Fruit fly (Drosophila melanogaster) whole organism, embryonic: ENCODE data around the gene CG45072.

ENCODE experiments used
- Atf3 ChIP-seq: fragments of 200-800 bp; sonication (Bioruptor generic); optimal IDR thresholded peaks from 3 replicates; lab custom pipeline; 2016; ENCODE audit warnings: missing biosample characterization, missing genetic modification characterization
- Bgb ChIP-seq: fragments of 200-800 bp; sonication (Bioruptor generic); IDR thresholded peaks from 2 replicates; pipeline ENCODE4 v1.3.6; 2022; ENCODE audit warnings: missing biosample characterization, missing genetic modification characterization; ENCODE audit not compliant: partially characterized antibody
- CG10543 ChIP-seq: fragments of 200-800 bp; sonication (Bioruptor generic); optimal IDR thresholded peaks from 3 replicates; lab custom pipeline; 2017; ENCODE audit warnings: missing biosample characterization, mild to moderate bottlenecking, missing genetic modification characterization, moderate library complexity
- CG12659 ChIP-seq: fragments of 200-800 bp; sonication (Bioruptor generic); optimal IDR thresholded peaks from 3 replicates; lab custom pipeline; 2017; ENCODE audit warnings: mild to moderate bottlenecking, missing biosample characterization, missing genetic modification reagents, missing genetic modification characterization
- CG13775 ChIP-seq: fragments of 200-800 bp; sonication (Bioruptor generic); optimal IDR thresholded peaks from 3 replicates; lab custom pipeline; 2017; ENCODE audit warnings: missing biosample characterization, mild to moderate bottlenecking, missing genetic modification characterization
- CG14050 ChIP-seq: fragments of 200-800 bp; sonication (Bioruptor generic); IDR thresholded peaks from 3 replicates; pipeline ENCODE4 v1.3.6; 2022; ENCODE audit warnings: missing biosample characterization, missing genetic modification characterization
- CG15073 ChIP-seq: fragments of 200-800 bp; sonication (Bioruptor generic); optimal IDR thresholded peaks from 2 replicates; lab custom pipeline; 2016; ENCODE audit warnings: missing biosample characterization, missing genetic modification characterization
- CG16813 ChIP-seq: fragments of 200-800 bp; sonication (Bioruptor generic); IDR thresholded peaks from 3 replicates; pipeline ENCODE4 v1.3.6; 2022; ENCODE audit warnings: missing biosample characterization, missing genetic modification characterization; ENCODE audit not compliant: partially characterized antibody
- CG16863 ChIP-seq: fragments of 200-800 bp; sonication (Bioruptor generic); optimal IDR thresholded peaks from 3 replicates; lab custom pipeline; 2016; ENCODE audit warnings: missing biosample characterization, missing genetic modification characterization
- CG17802 ChIP-seq: fragments of 200-800 bp; sonication (Bioruptor generic); optimal IDR thresholded peaks from 2 replicates; lab custom pipeline; 2018; ENCODE audit warnings: missing biosample characterization, mild to moderate bottlenecking, missing genetic modification characterization, moderate library complexity
- CG2678 ChIP-seq: fragments of 200-800 bp; sonication (Bioruptor generic); optimal IDR thresholded peaks from 3 replicates; lab custom pipeline; 2019; ENCODE audit warnings: missing biosample characterization, mild to moderate bottlenecking, missing genetic modification characterization, moderate library complexity
- CG42726 ChIP-seq: fragments of 200-800 bp; sonication (Bioruptor generic); IDR thresholded peaks from 2 replicates; pipeline ENCODE4 v1.3.6; 2022; ENCODE audit warnings: missing biosample characterization, missing genetic modification characterization; ENCODE audit not compliant: partially characterized antibody
- CG6689 ChIP-seq: fragments of 200-800 bp; sonication (Bioruptor generic); IDR thresholded peaks from 2 replicates; pipeline ENCODE4 v1.3.6; 2022; ENCODE audit warnings: missing biosample characterization, missing genetic modification characterization
- CG6791 ChIP-seq: fragments of 200-800 bp; sonication (Bioruptor generic); IDR thresholded peaks from 3 replicates; pipeline ENCODE4 v1.3.6; 2022; ENCODE audit warnings: missing biosample characterization, missing genetic modification characterization; ENCODE audit not compliant: partially characterized antibody
- CG7963 ChIP-seq: fragments of 200-800 bp; sonication (Bioruptor generic); IDR thresholded peaks from 3 replicates; pipeline ENCODE4 v1.3.6; 2022; ENCODE audit warnings: missing biosample characterization, missing genetic modification characterization; ENCODE audit not compliant: partially characterized antibody
- CG7987 ChIP-seq: fragments of 200-800 bp; sonication (Bioruptor generic); optimal IDR thresholded peaks from 2 replicates; lab custom pipeline; 2018; ENCODE audit warnings: missing biosample characterization, mild to moderate bottlenecking, missing genetic modification characterization, moderate library complexity
- CG9797 ChIP-seq: fragments of 200-800 bp; sonication (Bioruptor generic); optimal IDR thresholded peaks from 3 replicates; lab custom pipeline; 2018; ENCODE audit warnings: missing biosample characterization, mild to moderate bottlenecking, missing genetic modification characterization
- CTCF ChIP-seq: fragments of 200-800 bp; sonication (Bioruptor generic); optimal IDR thresholded peaks from 2 replicates; lab custom pipeline; 2017; ENCODE audit warnings: missing biosample characterization, mild to moderate bottlenecking, missing genetic modification characterization, moderate library complexity
- D19A ChIP-seq: fragments of 200-800 bp; optimal IDR thresholded peaks from 3 replicates; lab custom pipeline; 2019; ENCODE audit warnings: missing biosample characterization, mild to moderate bottlenecking, missing genetic modification characterization, moderate library complexity
- Ets65A ChIP-seq: fragments of 200-800 bp; sonication (Bioruptor generic); peaks from one replicate; lab custom pipeline; 2016; ENCODE audit warnings: missing biosample characterization, missing genetic modification characterization
- Mrtf ChIP-seq: fragments of 200-800 bp; sonication (Bioruptor generic); IDR thresholded peaks from 3 replicates; pipeline ENCODE4 v1.3.6; 2022; ENCODE audit warnings: missing biosample characterization, missing genetic modification characterization
- Nf-YC ChIP-seq: fragments of 200-800 bp; optimal IDR thresholded peaks from 3 replicates; lab custom pipeline; 2019; ENCODE audit warnings: missing biosample characterization, mild to moderate bottlenecking, missing genetic modification characterization, moderate library complexity
- Oli ChIP-seq: fragments of 200-800 bp; sonication (Bioruptor generic); optimal IDR thresholded peaks from 2 replicates; lab custom pipeline; 2018; ENCODE audit warnings: missing biosample characterization, mild to moderate bottlenecking, missing genetic modification characterization, moderate library complexity
- Rfx ChIP-seq: fragments of 200-800 bp; sonication (Bioruptor generic); IDR thresholded peaks from 2 replicates; pipeline ENCODE4 v1.3.6; 2022; ENCODE audit warnings: missing biosample characterization, missing genetic modification characterization
- Rx ChIP-seq: fragments of 200-800 bp; sonication (Bioruptor generic); IDR thresholded peaks from 2 replicates; pipeline ENCODE4 v1.3.6; 2022; ENCODE audit warnings: missing biosample characterization, missing genetic modification characterization
- Side ChIP-seq: fragments of 200-800 bp; sonication (Bioruptor generic); optimal IDR thresholded peaks from 2 replicates; lab custom pipeline; 2016; ENCODE audit warnings: missing biosample characterization, missing genetic modification characterization
- amos ChIP-seq: fragments of 200-800 bp; sonication (Bioruptor generic); IDR thresholded peaks from 2 replicates; pipeline ENCODE4 v1.3.6; 2022; ENCODE audit warnings: missing biosample characterization, missing genetic modification characterization; ENCODE audit not compliant: partially characterized antibody
- ash1 ChIP-seq: fragments of 200-800 bp; sonication (Bioruptor generic); optimal IDR thresholded peaks from 2 replicates; lab custom pipeline; 2018; ENCODE audit warnings: missing biosample characterization, mild to moderate bottlenecking, missing genetic modification characterization
- bcd ChIP-seq: fragments of 200-800 bp; sonication (Bioruptor generic); optimal IDR thresholded peaks from 2 replicates; lab custom pipeline; 2017; ENCODE audit warnings: missing biosample characterization, mild to moderate bottlenecking, missing genetic modification characterization
- chinmo ChIP-seq: fragments of 200-800 bp; sonication (Bioruptor generic); IDR thresholded peaks from 4 replicates; pipeline ENCODE4 v1.3.6; 2022; ENCODE audit warnings: missing biosample characterization, missing genetic modification characterization; ENCODE audit not compliant: partially characterized antibody
- hkb ChIP-seq, 2 experiments: fragments of 200-800 bp in 1 of 2; fragments of >200 bp in 1 of 2; sonication (Bioruptor generic) in 1 of 2; IDR thresholded peaks in 1 of 2; optimal IDR thresholded peaks in 1 of 2; 2 replicates each; pipeline versions ENCODE4 v1.3.6 to Lab custom; 2017 to 2022; ENCODE audit warnings: missing biosample characterization in 1 of 2, missing genetic modification characterization in 1 of 2
- knrl ChIP-seq: fragments of 200-800 bp; sonication (Bioruptor generic); IDR thresholded peaks from 3 replicates; pipeline ENCODE4 v1.3.6; 2022; ENCODE audit warnings: missing biosample characterization, missing genetic modification characterization; ENCODE audit not compliant: partially characterized antibody
- lilli ChIP-seq: fragments of 200-800 bp; sonication (Bioruptor generic); optimal IDR thresholded peaks from 3 replicates; lab custom pipeline; 2016; ENCODE audit warnings: missing biosample characterization, missing genetic modification characterization
- lola ChIP-seq, 3 experiments: fragments of >200 bp in 2 of 3; fragments of 200-800 bp in 1 of 3; sonication (Bioruptor generic) in 1 of 3; optimal IDR thresholded peaks; 2 replicates each; lab custom pipeline; 2017 to 2019; ENCODE audit warnings: missing biosample characterization in 3 of 3, missing genetic modification characterization in 3 of 3, mild to moderate bottlenecking in 1 of 3, moderate library complexity in 1 of 3
- lov ChIP-seq, 2 experiments: fragments of 200-800 bp in 1 of 2; fragments of >200 bp in 1 of 2; sonication (Bioruptor generic) in 1 of 2; IDR thresholded peaks in 1 of 2; optimal IDR thresholded peaks in 1 of 2; 2 replicates in 1 of 2; 3 replicates in 1 of 2; pipeline versions ENCODE4 v1.3.6 to Lab custom; 2017 to 2022; ENCODE audit warnings: missing biosample characterization in 1 of 2, missing genetic modification characterization in 1 of 2
- nmo ChIP-seq: fragments of 200-800 bp; sonication (Bioruptor generic); optimal IDR thresholded peaks from 2 replicates; lab custom pipeline; 2018; ENCODE audit warnings: missing biosample characterization, mild to moderate bottlenecking, missing genetic modification characterization, moderate library complexity
- otp ChIP-seq: fragments of 200-800 bp; sonication (Bioruptor generic); IDR thresholded peaks from 3 replicates; pipeline ENCODE4, ENCODE4 v1.3.6; 2022; ENCODE audit warnings: missing biosample characterization, missing genetic modification characterization
- pb ChIP-seq: fragments of 200-800 bp; sonication (Bioruptor generic); optimal IDR thresholded peaks from 3 replicates; lab custom pipeline; 2016; ENCODE audit warnings: missing biosample characterization, missing genetic modification characterization
- pita ChIP-seq: fragments of 200-800 bp; sonication (Bioruptor generic); optimal IDR thresholded peaks from 2 replicates; lab custom pipeline; 2017; ENCODE audit warnings: missing biosample characterization, mild to moderate bottlenecking, missing genetic modification characterization
- pzg ChIP-seq: fragments of 200-800 bp; sonication (Bioruptor generic); optimal IDR thresholded peaks from 3 replicates; lab custom pipeline; 2018; ENCODE audit warnings: missing biosample characterization, mild to moderate bottlenecking, missing genetic modification characterization, moderate library complexity
- run ChIP-seq: fragments of 200-800 bp; sonication (Bioruptor generic); optimal IDR thresholded peaks from 3 replicates; lab custom pipeline; 2018; ENCODE audit warnings: missing biosample characterization, mild to moderate bottlenecking, missing genetic modification characterization
- sens ChIP-seq: fragments of 200-800 bp; sonication (Bioruptor generic); peaks from one replicate; lab custom pipeline; 2016; ENCODE audit warnings: missing biosample characterization, missing genetic modification characterization
- slbo ChIP-seq: fragments of 200-800 bp; sonication (Bioruptor generic); IDR thresholded peaks from 2 replicates; pipeline ENCODE4 v1.3.6; 2022; ENCODE audit warnings: missing biosample characterization, missing genetic modification characterization
- slp2 ChIP-seq: fragments of 200-800 bp; sonication (Bioruptor generic); optimal IDR thresholded peaks from 2 replicates; lab custom pipeline; 2016; ENCODE audit warnings: missing biosample characterization, missing genetic modification characterization
- trem ChIP-seq: fragments of 200-800 bp; optimal IDR thresholded peaks from 3 replicates; lab custom pipeline; 2019; ENCODE audit warnings: missing biosample characterization, mild to moderate bottlenecking, missing genetic modification characterization, moderate library complexity
- wdn ChIP-seq: fragments of 200-800 bp; sonication (Bioruptor generic); IDR thresholded peaks from 2 replicates; pipeline ENCODE4 v1.3.6; 2022; ENCODE audit warnings: missing biosample characterization, missing genetic modification characterization

The CG45072 gene

DNA sequence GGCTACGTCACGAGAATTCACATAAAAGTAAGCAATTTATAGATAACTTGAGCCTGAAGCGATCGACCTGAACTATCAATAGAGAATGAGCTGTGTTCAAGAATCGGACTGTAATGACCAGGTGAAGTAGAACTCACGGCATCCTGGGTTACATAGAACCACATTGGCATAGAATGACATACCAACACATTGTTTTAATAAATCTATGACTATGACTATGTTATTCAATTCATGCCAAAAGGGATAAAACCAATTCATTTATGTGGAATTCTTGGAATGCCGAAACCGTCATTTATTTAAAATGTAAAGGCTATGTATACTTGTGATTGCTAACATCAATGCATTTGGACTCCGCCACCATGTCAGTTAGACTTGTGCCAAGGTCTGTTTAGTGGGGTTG is 6.0 kb upstream of the CG45072 start, which contains the start of gene Ppi1 (continued):
- TF ChIP-seq D19A (tag; lab: Kevin White, UChicago) (no peak), CG2678 (tag; lab: Kevin White, UChicago) (no peak), CG9797 (GFP tag; lab: Kevin White, UChicago) (no peak)

DNA sequence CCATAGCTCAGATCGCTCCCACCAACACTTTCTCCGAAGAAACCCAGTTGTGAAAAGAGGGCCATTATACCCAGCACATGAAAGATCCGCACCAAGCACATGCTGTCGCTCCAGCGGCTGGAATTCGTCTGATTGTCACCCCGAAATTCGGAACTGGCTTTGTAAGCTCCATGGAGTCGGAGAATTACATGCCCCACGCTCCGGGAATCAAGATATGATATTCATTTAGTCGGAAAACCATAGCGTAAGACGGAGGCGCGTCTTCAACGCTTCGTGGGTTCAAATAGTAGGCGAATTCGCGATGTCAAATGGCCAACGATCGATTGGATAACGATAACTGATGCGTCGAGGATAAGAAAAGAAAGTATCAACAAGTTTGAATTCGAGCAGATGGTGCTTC is 1.6 kb upstream of the CG45072 start, which contains the start of gene CG45073:
Gene CG45073, minus strand, starts transcription at position 101 of the 400 bp plus-strand sequence.
- no peak for TF ChIP-seq CG14050 (GFP tag; lab: Robert Waterston, UW)
- no peak for TF ChIP-seq lov (optimal IDR thresholded peaks at IDR 0.05; lab: Kevin White, UChicago)
- TF ChIP-seq lov (GFP tag; IDR thresholded peaks at IDR 0.05; lab: Robert Waterston, UW), result 0 out of 3 replicates have a peak, but pooled peaks have one; percentile 38

DNA sequence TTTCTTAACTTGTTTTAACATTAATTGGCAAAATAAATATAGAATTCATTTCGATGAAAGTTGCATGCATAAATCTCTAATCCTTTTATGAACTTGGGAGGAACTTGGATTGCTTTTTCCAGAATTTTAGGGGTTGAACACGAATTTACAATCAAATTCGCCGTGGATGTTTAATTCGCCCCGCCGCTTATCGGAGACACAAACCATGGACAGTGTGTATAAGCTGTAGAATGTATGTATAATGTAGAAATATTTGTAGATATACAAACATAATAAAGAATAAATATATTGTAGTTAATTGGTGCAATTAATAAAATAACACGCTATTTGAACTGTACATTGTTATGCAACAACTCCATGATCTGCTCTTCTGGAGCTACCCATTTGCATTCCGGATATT is 1.3 kb downstream of the CG45072 start:
- TF ChIP-seq CG17802 (tag; lab: Kevin White, UChicago), result no peak
- TF ChIP-seq nmo (GFP tag; lab: Kevin White, UChicago), result no peak
- TF ChIP-seq CG16863 (GFP tag; lab: Kevin White, UChicago), result no peak
- no peak for TF ChIP-seq trem (tag; lab: Kevin White, UChicago)
- TF ChIP-seq CG6791, result peak; percentile 60; the same call in 2 of the 3 replicates
- peak; percentile 42 for TF ChIP-seq sens (GFP tag; lab: Kevin White, UChicago)
- TF ChIP-seq CG6689, result no peak
- TF ChIP-seq CG13775, result no peak
- TF ChIP-seq ash1 (GFP tag; lab: Kevin White, UChicago), result no peak
- TF ChIP-seq bcd, result no peak
- 0 out of 3 replicates have a peak, but pooled peaks have one; percentile 27 for TF ChIP-seq CG7963 (GFP tag; lab: Robert Waterston, UW)
- TF ChIP-seq Side (GFP tag; lab: Kevin White, UChicago), result no peak
- TF ChIP-seq Rx, result no peak
- TF ChIP-seq Atf3 (GFP tag; lab: Kevin White, UChicago), result no peak
- TF ChIP-seq pb (GFP tag; lab: Kevin White, UChicago), result no peak
- no peak for TF ChIP-seq Nf-YC (tag; lab: Kevin White, UChicago)
- TF ChIP-seq CG12659 (GFP tag; lab: Kevin White, UChicago), result no peak
- no peak for TF ChIP-seq pzg (GFP tag; lab: Kevin White, UChicago)
- 0 out of 4 replicates have a peak, but pooled peaks have one; percentile 46 for TF ChIP-seq chinmo (GFP tag; lab: Robert Waterston, UW)
- TF ChIP-seq CG42726 (GFP tag; lab: Robert Waterston, UW), result peak; percentile 65; the same call in 1 of the 2 replicates
- TF ChIP-seq hkb (optimal IDR thresholded peaks at IDR 0.05; lab: Kevin White, UChicago), result no peak
- TF ChIP-seq hkb (GFP tag; IDR thresholded peaks at IDR 0.05; lab: Robert Waterston, UW), result no peak
- peak; percentile 11 for TF ChIP-seq pita (GFP tag; lab: Kevin White, UChicago)
- no peak for TF ChIP-seq lilli
- TF ChIP-seq CG10543, result no peak
- peak; percentile 46; the same call in 2 of the 3 replicates for TF ChIP-seq knrl (GFP tag; lab: Robert Waterston, UW)
- peak; percentile 70 for TF ChIP-seq amos (GFP tag; lab: Robert Waterston, UW)
- TF ChIP-seq slp2, result no peak
- no peak for TF ChIP-seq Rfx (GFP tag; lab: Robert Waterston, UW)
- no peak for TF ChIP-seq CG15073 (GFP tag; lab: Kevin White, UChicago)
- TF ChIP-seq wdn (GFP tag; lab: Robert Waterston, UW), result no peak
- no peak for TF ChIP-seq run (tag; lab: Kevin White, UChicago)
- no peak for TF ChIP-seq CG7987
- TF ChIP-seq slbo, result no peak
- TF ChIP-seq CTCF (GFP tag; lab: Kevin White, UChicago), result peak; percentile 50
- peak; percentile 70 for TF ChIP-seq Bgb
- TF ChIP-seq CG16813 (GFP tag; lab: Robert Waterston, UW), result peak; percentile 58
- TF ChIP-seq lola (GFP tag; optimal IDR thresholded peaks at IDR 0.05; lab: Kevin White, UChicago), result no peak
- no peak for TF ChIP-seq Oli (tag; lab: Kevin White, UChicago)
- no peak for TF ChIP-seq Mrtf (GFP tag; lab: Robert Waterston, UW)
- TF ChIP-seq otp, result no peak
- no peak for TF ChIP-seq Ets65A (GFP tag; lab: Kevin White, UChicago)
